Worm (Caenorhabditis elegans): ENCODE measurements around the gene drp-1.

ce11 chrIV:5507754-5508153 lies 30.5 kb upstream of the drp-1 start:
- TF ChIP-seq lin-11 (tag; optimal IDR thresholded peaks at IDR 0.05) (no peak), hlh-8 (tag; optimal IDR thresholded peaks at IDR 0.05) (no peak), ceh-31 (tag; optimal IDR thresholded peaks at IDR 0.05) (no peak), ceh-30 (tag; optimal IDR thresholded peaks at IDR 0.05) (no peak), ceh-45 (GFP tag; IDR thresholded peaks at IDR 0.05) (no peak), ttx-3 (tag; optimal IDR thresholded peaks at IDR 0.05) (no peak), ceh-2 (tag; optimal IDR thresholded peaks at IDR 0.05) (no peak), lim-6 (tag; optimal IDR thresholded peaks at IDR 0.05) (no peak), pqm-1 (tag; optimal IDR thresholded peaks at IDR 0.05) (no peak), unc-42 (tag; optimal IDR thresholded peaks at IDR 0.05) (no peak), gmeb-2 (tag; optimal IDR thresholded peaks at IDR 0.05) (no peak)

Measured in whole organism, late embryonic.